Fruit fly (Drosophila melanogaster): Measurements from ENCODE around the gene CG43673.

CG43673 gene

DNA sequence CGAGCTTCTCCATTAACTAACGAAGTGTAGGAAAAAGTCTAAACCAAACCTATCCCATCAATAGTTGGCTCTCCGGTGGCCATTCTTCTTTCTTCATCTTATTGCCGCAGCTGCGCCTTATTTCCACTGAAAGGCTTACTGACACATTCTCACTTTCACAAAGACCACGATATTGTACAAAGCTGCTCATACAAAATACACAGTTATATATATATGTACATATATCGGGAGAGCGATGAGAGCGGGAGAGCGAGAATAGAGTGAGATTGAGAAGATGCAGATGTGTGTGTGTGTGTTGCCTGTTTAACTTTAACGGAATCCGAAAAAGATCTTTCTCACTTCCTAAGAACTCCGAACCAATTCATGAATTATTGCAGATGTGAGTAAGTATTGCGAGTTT lies 34.3 kb downstream of the CG43673 start (continued):
- TF ChIP-seq CG3163 (GFP tag; optimal IDR thresholded peaks at IDR 0.05) (no peak), org-1 (GFP tag; optimal IDR thresholded peaks at IDR 0.05) (no peak), Six4 (GFP tag; optimal IDR thresholded peaks at IDR 0.05) (no peak), ttk (GFP tag; IDR thresholded peaks at IDR 0.05) (no peak), Optix (GFP tag; IDR thresholded peaks at IDR 0.05) (no peak), sisA (GFP tag; IDR thresholded peaks at IDR 0.05) (no peak), al (GFP tag; IDR thresholded peaks at IDR 0.05) (no peak), pho (GFP tag; optimal IDR thresholded peaks at IDR 0.05) (no peak), CG6689 (GFP tag; IDR thresholded peaks at IDR 0.05) (no peak), HmgD (GFP tag; optimal IDR thresholded peaks at IDR 0.05) (no peak), CG10274 (GFP tag; optimal IDR thresholded peaks at IDR 0.05) (no peak), Ets65A (GFP tag) (peak; percentile 5), Sry-β (GFP tag; optimal IDR thresholded peaks at IDR 0.05) (no peak), CG9797 (GFP tag; optimal IDR thresholded peaks at IDR 0.05) (no peak), sr (GFP tag; IDR thresholded peaks at IDR 0.05) (no peak), Trl (optimal IDR thresholded peaks at IDR 0.05) (peak; percentile 85 to 90), Trl (GFP tag; optimal IDR thresholded peaks at IDR 0.05) (no peak), gce (GFP tag; IDR thresholded peaks at IDR 0.05) (no peak), sc (optimal IDR thresholded peaks at IDR 0.05) (no peak), sc (GFP tag; optimal IDR thresholded peaks at IDR 0.05) (no peak), cg (GFP tag; optimal IDR thresholded peaks at IDR 0.05) (peak; percentile 93), CG33213 (GFP tag; optimal IDR thresholded peaks at IDR 0.05) (no peak), CG15601 (tag; optimal IDR thresholded peaks at IDR 0.05) (no peak), Hr39 (optimal IDR thresholded peaks at IDR 0.05) (no peak), NFAT (GFP tag; IDR thresholded peaks at IDR 0.05) (no peak), Camta (GFP tag; optimal IDR thresholded peaks at IDR 0.05) (no peak), sd (tag; optimal IDR thresholded peaks at IDR 0.05) (peak; percentile 66), D19A (tag; optimal IDR thresholded peaks at IDR 0.05) (peak; percentile 10), Lpt (GFP tag; optimal IDR thresholded peaks at IDR 0.05) (no peak), jigr1 (GFP tag; IDR thresholded peaks at IDR 0.05) (no peak), CG3407 (GFP tag; optimal IDR thresholded peaks at IDR 0.05) (no peak), CG8388 (GFP tag; optimal IDR thresholded peaks at IDR 0.05) (no peak), her (GFP tag; optimal IDR thresholded peaks at IDR 0.05) (no peak), CG10147 (GFP tag; optimal IDR thresholded peaks at IDR 0.05) (no peak), slp2 (GFP tag; optimal IDR thresholded peaks at IDR 0.05) (no peak), Med (GFP tag) (peak; percentile 48), Stat92E (GFP tag; optimal IDR thresholded peaks at IDR 0.05) (peak in 1 of 3 experiments; percentile 68), abd-A (tag; optimal IDR thresholded peaks at IDR 0.05) (peak; percentile 20), CG10209 (GFP tag; optimal IDR thresholded peaks at IDR 0.05) (no peak), CG12071 (GFP tag; optimal IDR thresholded peaks at IDR 0.05) (no peak), sna (GFP tag; IDR thresholded peaks at IDR 0.05; ENCODE audit: partially characterized antibody) (no peak), Ets97D (GFP tag; optimal IDR thresholded peaks at IDR 0.05) (no peak), CG17359 (tag; optimal IDR thresholded peaks at IDR 0.05) (no peak), H2.0 (GFP tag; IDR thresholded peaks at IDR 0.05) (no peak), emc (GFP tag; optimal IDR thresholded peaks at IDR 0.05) (no peak), Dad (GFP tag; optimal IDR thresholded peaks at IDR 0.05) (no peak), Mad (GFP tag; optimal IDR thresholded peaks at IDR 0.05) (no peak), Doc2 (GFP tag; IDR thresholded peaks at IDR 0.05) (no peak), Lim3 (GFP tag; IDR thresholded peaks at IDR 0.05) (no peak), z (GFP tag; IDR thresholded peaks at IDR 0.05) (0 out of 3 replicates have a peak, but pooled peaks have one; percentile 58), tin (GFP tag; optimal IDR thresholded peaks at IDR 0.05) (no peak), CG8944 (GFP tag; optimal IDR thresholded peaks at IDR 0.05) (no peak), Mrtf (GFP tag; IDR thresholded peaks at IDR 0.05) (no peak), nerfin-2 (GFP tag; IDR thresholded peaks at IDR 0.05; ENCODE audit: partially characterized antibody) (no peak)
